Worm (Caenorhabditis elegans) whole organism, L2 larva: ENCODE data around the gene ubh-2.

Experiments
- ZK546.5 ChIP-seq: sonication (generic microtip); optimal IDR thresholded peaks from 2 replicates; lab custom pipeline; 2017; ENCODE audit warnings: missing biosample characterization, missing genetic modification characterization
- ama-1 ChIP-seq: fragments of 150-350 bp; optimal IDR thresholded peaks from 2 replicates; lab custom pipeline; 2018; ENCODE audit warnings: inconsistent platforms
- lin-13 ChIP-seq: fragments of 150-350 bp; optimal IDR thresholded peaks from 2 replicates; lab custom pipeline; 2014; ENCODE audit warnings: missing biosample characterization, missing genetic modification reagents, missing genetic modification characterization
- mdl-1 ChIP-seq, 2 experiments: fragments of 150-350 bp in 1 of 2; sonication (generic microtip) in 1 of 2; optimal IDR thresholded peaks; 2 replicates each; lab custom pipeline; 2017; ENCODE audit warnings: missing biosample characterization in 2 of 2, missing genetic modification characterization in 2 of 2
- nhr-11 ChIP-seq: fragments of 150-350 bp; optimal IDR thresholded peaks from 2 replicates; lab custom pipeline; 2014; ENCODE audit warnings: missing biosample characterization, missing genetic modification characterization
- nhr-25 ChIP-seq: fragments of 150-350 bp; sonication (generic microtip); optimal IDR thresholded peaks from 3 replicates; lab custom pipeline; 2014; ENCODE audit warnings: missing biosample characterization, missing genetic modification characterization
- nhr-77 ChIP-seq: fragments of 150-350 bp; optimal IDR thresholded peaks from 2 replicates; lab custom pipeline; 2014; ENCODE audit warnings: missing biosample characterization, missing genetic modification characterization
- sma-3 ChIP-seq: sonication (generic microtip); optimal IDR thresholded peaks from 2 replicates; lab custom pipeline; 2016; ENCODE audit warnings: missing genetic modification reagents, missing genetic modification characterization, missing compliant biosample characterization
- snpc-4 ChIP-seq: fragments of 150-350 bp; optimal IDR thresholded peaks from 2 replicates; lab custom pipeline; 2014; ENCODE audit warnings: missing biosample characterization, missing genetic modification characterization
- unc-39 ChIP-seq: fragments of 150-350 bp; optimal IDR thresholded peaks from 2 replicates; lab custom pipeline; 2014; ENCODE audit warnings: missing biosample characterization, missing genetic modification characterization

- TF ChIP-seq ama-1 (lab: Kevin White, UChicago) (no peak), mdl-1 (tag; optimal IDR thresholded peaks at IDR 0.05; lab: Kevin White, UChicago) (no peak), nhr-77 (no peak), ZK546.5 (tag; lab: Kevin White, UChicago) (no peak), nhr-11 (tag; lab: Kevin White, UChicago) (no peak), sma-3 (no peak), nhr-25 (tag; lab: Kevin White, UChicago) (no peak), unc-39 (tag; lab: Kevin White, UChicago) (no peak), snpc-4 (tag; lab: Kevin White, UChicago) (no peak), lin-13 (GFP tag; lab: Kevin White, UChicago) (no peak)
These were observed 15.1 kb upstream of the ubh-2 start, which contains the start of gene acs-1 for ce11 chrV:6524757-6525156.
